Fruit fly (Drosophila melanogaster) whole organism, embryonic: ENCODE measurements around the gene CRAT.

Experiments
- Abd-B ChIP-seq: fragments of 200-800 bp; sonication (Bioruptor generic); optimal IDR thresholded peaks from 2 replicates; lab custom pipeline; 2018; ENCODE audit warnings: missing biosample characterization, mild to moderate bottlenecking, missing genetic modification characterization, moderate library complexity
- BtbVII ChIP-seq: fragments of 200-800 bp; sonication (Bioruptor generic); optimal IDR thresholded peaks from 3 replicates; lab custom pipeline; 2017; ENCODE audit warnings: missing biosample characterization, mild to moderate bottlenecking, missing genetic modification characterization
- CG10462 ChIP-seq: fragments of 200-800 bp; sonication (Bioruptor generic); optimal IDR thresholded peaks from 2 replicates; lab custom pipeline; 2016; ENCODE audit warnings: missing biosample characterization, missing genetic modification characterization
- CG12155 ChIP-seq: fragments of 200-800 bp; sonication (Bioruptor generic); optimal IDR thresholded peaks from 3 replicates; lab custom pipeline; 2016; ENCODE audit warnings: missing biosample characterization, missing genetic modification characterization
- CG12391 ChIP-seq: fragments of 200-800 bp; sonication (Bioruptor generic); optimal IDR thresholded peaks from 3 replicates; lab custom pipeline; 2018; ENCODE audit warnings: missing biosample characterization, mild to moderate bottlenecking, missing genetic modification characterization, moderate library complexity
- CG12744 ChIP-seq: fragments of 200-800 bp; sonication (Bioruptor generic); optimal IDR thresholded peaks from 2 replicates; lab custom pipeline; 2016; ENCODE audit warnings: missing biosample characterization, missing genetic modification characterization
- CG13624 ChIP-seq: fragments of 200-800 bp; sonication (Bioruptor generic); optimal IDR thresholded peaks from 2 replicates; lab custom pipeline; 2016; ENCODE audit warnings: missing biosample characterization, missing genetic modification characterization
- CG13775 ChIP-seq: fragments of 200-800 bp; sonication (Bioruptor generic); optimal IDR thresholded peaks from 3 replicates; lab custom pipeline; 2017; ENCODE audit warnings: missing biosample characterization, mild to moderate bottlenecking, missing genetic modification characterization
- CG1647 ChIP-seq: fragments of 200-800 bp; sonication (Bioruptor generic); optimal IDR thresholded peaks from 3 replicates; lab custom pipeline; 2016; ENCODE audit warnings: missing biosample characterization, missing genetic modification characterization
- CG18011 ChIP-seq: fragments of 200-800 bp; sonication (Bioruptor generic); optimal IDR thresholded peaks from 2 replicates; lab custom pipeline; 2017; ENCODE audit warnings: missing biosample characterization, missing genetic modification characterization, mild to moderate bottlenecking, moderate library complexity, missing genotype
- CG1832 ChIP-seq: fragments of 200-800 bp; sonication (Bioruptor generic); optimal IDR thresholded peaks from 2 replicates; lab custom pipeline; 2017; ENCODE audit warnings: missing biosample characterization, mild to moderate bottlenecking, missing genetic modification characterization, inconsistent platforms
- CG2116 ChIP-seq: fragments of 200-800 bp; sonication (Bioruptor generic); optimal IDR thresholded peaks from 3 replicates; lab custom pipeline; 2018; ENCODE audit warnings: missing biosample characterization, mild to moderate bottlenecking, missing genetic modification characterization
- CG2712 ChIP-seq: fragments of 200-800 bp; optimal IDR thresholded peaks from 3 replicates; lab custom pipeline; 2019; ENCODE audit warnings: missing biosample characterization, mild to moderate bottlenecking, missing genetic modification characterization, moderate library complexity
- CG30020 ChIP-seq: fragments of 200-800 bp; optimal IDR thresholded peaks from 2 replicates; lab custom pipeline; 2019; ENCODE audit warnings: missing biosample characterization, mild to moderate bottlenecking, missing genetic modification characterization, moderate library complexity
- CG31441 ChIP-seq: fragments of 200-800 bp; sonication (Bioruptor generic); IDR thresholded peaks from 2 replicates; pipeline ENCODE4 v1.3.6; 2022; ENCODE audit warnings: missing biosample characterization, missing genetic modification characterization
- CG3407 ChIP-seq: fragments of 200-800 bp; sonication (Bioruptor generic); optimal IDR thresholded peaks from 2 replicates; lab custom pipeline; 2018; ENCODE audit warnings: missing biosample characterization, mild to moderate bottlenecking, missing genetic modification characterization
- CG3995 ChIP-seq: fragments of 200-800 bp; sonication (Bioruptor generic); optimal IDR thresholded peaks from 3 replicates; lab custom pipeline; 2016; ENCODE audit warnings: missing biosample characterization, missing genetic modification characterization
- CG4424 ChIP-seq: fragments of 200-800 bp; sonication (Bioruptor generic); optimal IDR thresholded peaks from 3 replicates; lab custom pipeline; 2016; ENCODE audit warnings: missing biosample characterization, missing genetic modification characterization
- CG6683 ChIP-seq: fragments of 200-800 bp; sonication (Bioruptor generic); optimal IDR thresholded peaks from 2 replicates; lab custom pipeline; 2017; ENCODE audit warnings: missing biosample characterization, mild to moderate bottlenecking, missing genetic modification characterization, missing genetic modification reagents
- CG7271 ChIP-seq: fragments of 200-800 bp; sonication (Bioruptor generic); optimal IDR thresholded peaks from 2 replicates; lab custom pipeline; 2018; ENCODE audit warnings: missing biosample characterization, mild to moderate bottlenecking, missing genetic modification characterization, moderate library complexity
- CG9215 ChIP-seq: fragments of 200-800 bp; sonication (Bioruptor generic); IDR thresholded peaks from 2 replicates; pipeline ENCODE4 v1.3.6; 2022; ENCODE audit warnings: missing biosample characterization, missing genetic modification characterization
- D19B ChIP-seq: fragments of 200-800 bp; sonication (Bioruptor generic); optimal IDR thresholded peaks from 2 replicates; lab custom pipeline; 2017; ENCODE audit warnings: missing biosample characterization, mild to moderate bottlenecking, missing genetic modification characterization
- Drgx ChIP-seq: fragments of 200-800 bp; sonication (Bioruptor generic); IDR thresholded peaks from 2 replicates; pipeline ENCODE4 v1.3.6; 2022; ENCODE audit warnings: missing biosample characterization, missing genetic modification characterization
- HLH3B ChIP-seq: fragments of 200-800 bp; sonication (Bioruptor generic); IDR thresholded peaks from 2 replicates; pipeline ENCODE4 v1.3.6; 2022; ENCODE audit warnings: missing biosample characterization, missing genetic modification characterization
- HLH4C ChIP-seq: fragments of 200-800 bp; sonication (Bioruptor generic); IDR thresholded peaks from 3 replicates; pipeline ENCODE4 v1.3.6; 2022; ENCODE audit warnings: missing biosample characterization, missing genetic modification characterization; ENCODE audit not compliant: partially characterized antibody
- HLH54F ChIP-seq: fragments of 200-800 bp; sonication (Bioruptor generic); optimal IDR thresholded peaks from 3 replicates; lab custom pipeline; 2016; ENCODE audit warnings: missing biosample characterization, missing genetic modification characterization
- Hr78 ChIP-seq, 2 experiments: fragments of 200-800 bp in 1 of 2; fragments of >200 bp in 1 of 2; sonication (Bioruptor generic) in 1 of 2; optimal IDR thresholded peaks; 2 replicates each; lab custom pipeline; 2017 to 2019; ENCODE audit warnings: missing biosample characterization in 2 of 2, missing genetic modification characterization in 2 of 2, mild to moderate bottlenecking in 1 of 2, moderate library complexity in 1 of 2
- NC2α ChIP-seq: fragments of 200-800 bp; sonication (Bioruptor generic); optimal IDR thresholded peaks from 2 replicates; lab custom pipeline; 2016; ENCODE audit warnings: missing biosample characterization, missing genetic modification characterization
- Nf-YC ChIP-seq: fragments of 200-800 bp; optimal IDR thresholded peaks from 3 replicates; lab custom pipeline; 2019; ENCODE audit warnings: missing biosample characterization, mild to moderate bottlenecking, missing genetic modification characterization, moderate library complexity
- Oli ChIP-seq: fragments of 200-800 bp; sonication (Bioruptor generic); optimal IDR thresholded peaks from 2 replicates; lab custom pipeline; 2018; ENCODE audit warnings: missing biosample characterization, mild to moderate bottlenecking, missing genetic modification characterization, moderate library complexity
- Poxn ChIP-seq: fragments of 200-800 bp; sonication (Bioruptor generic); IDR thresholded peaks from 2 replicates; pipeline ENCODE4 v1.3.6; 2022; ENCODE audit warnings: missing biosample characterization, missing genetic modification characterization
- aop ChIP-seq: fragments of 200-800 bp; sonication (Bioruptor generic); IDR thresholded peaks from 2 replicates; pipeline ENCODE4 v1.3.6; 2022; ENCODE audit warnings: missing biosample characterization, missing genetic modification characterization
- ase ChIP-seq: fragments of 200-800 bp; sonication (Bioruptor generic); IDR thresholded peaks from 3 replicates; pipeline ENCODE4 v1.3.6; 2022; ENCODE audit warnings: missing biosample characterization, missing genetic modification characterization
- ato ChIP-seq: fragments of 200-800 bp; sonication (Bioruptor generic); IDR thresholded peaks from 2 replicates; pipeline ENCODE4 v1.3.6; 2022; ENCODE audit warnings: missing biosample characterization, missing genetic modification characterization; ENCODE audit not compliant: partially characterized antibody
- crc ChIP-seq: fragments of 200-800 bp; sonication (Bioruptor generic); optimal IDR thresholded peaks from 2 replicates; lab custom pipeline; 2016; ENCODE audit warnings: missing biosample characterization, missing genetic modification characterization
- croc ChIP-seq: fragments of 200-800 bp; sonication (Bioruptor generic); conservative IDR thresholded peaks from 3 replicates; pipeline ENCODE4 v1.3.6; 2022; ENCODE audit warnings: missing biosample characterization, missing genetic modification characterization
- dati ChIP-seq: fragments of 200-800 bp; sonication (Bioruptor generic); IDR thresholded peaks from 2 replicates; pipeline ENCODE4 v1.3.6; 2022; ENCODE audit warnings: missing biosample characterization, missing genetic modification characterization
- ftz-f1 ChIP-seq: fragments of 200-800 bp; sonication (Bioruptor generic); optimal IDR thresholded peaks from 2 replicates; lab custom pipeline; 2016; ENCODE audit warnings: missing biosample characterization, missing genetic modification characterization
- gcm2 ChIP-seq: fragments of 200-800 bp; sonication (Bioruptor generic); optimal IDR thresholded peaks from 2 replicates; lab custom pipeline; 2016; ENCODE audit warnings: missing biosample characterization, missing genetic modification characterization
- her ChIP-seq: fragments of 200-800 bp; sonication (Bioruptor generic); optimal IDR thresholded peaks from 2 replicates; lab custom pipeline; 2016; ENCODE audit warnings: missing biosample characterization, missing genetic modification characterization
- hkb ChIP-seq, 2 experiments: fragments of 200-800 bp in 1 of 2; fragments of >200 bp in 1 of 2; sonication (Bioruptor generic) in 1 of 2; IDR thresholded peaks in 1 of 2; optimal IDR thresholded peaks in 1 of 2; 2 replicates each; pipeline versions ENCODE4 v1.3.6 to Lab custom; 2017 to 2022; ENCODE audit warnings: missing biosample characterization in 1 of 2, missing genetic modification characterization in 1 of 2
- insv ChIP-seq, 2 experiments: fragments of 200-800 bp; sonication (Bioruptor generic); optimal IDR thresholded peaks; 3 replicates each; lab custom pipeline; 2016 to 2018; ENCODE audit warnings: missing biosample characterization in 2 of 2, missing genetic modification characterization in 2 of 2
- mirr ChIP-seq: fragments of 200-800 bp; sonication (Bioruptor generic); optimal IDR thresholded peaks from 3 replicates; lab custom pipeline; 2018; ENCODE audit warnings: missing biosample characterization, mild to moderate bottlenecking, missing genetic modification characterization
- nmo ChIP-seq: fragments of 200-800 bp; sonication (Bioruptor generic); optimal IDR thresholded peaks from 2 replicates; lab custom pipeline; 2018; ENCODE audit warnings: missing biosample characterization, mild to moderate bottlenecking, missing genetic modification characterization, moderate library complexity
- pb ChIP-seq: fragments of 200-800 bp; sonication (Bioruptor generic); optimal IDR thresholded peaks from 3 replicates; lab custom pipeline; 2016; ENCODE audit warnings: missing biosample characterization, missing genetic modification characterization
- scrt ChIP-seq: fragments of 200-800 bp; sonication (Bioruptor generic); optimal IDR thresholded peaks from 2 replicates; lab custom pipeline; 2018; ENCODE audit warnings: missing biosample characterization, mild to moderate bottlenecking, missing genetic modification characterization, moderate library complexity
- slbo ChIP-seq: fragments of 200-800 bp; sonication (Bioruptor generic); IDR thresholded peaks from 2 replicates; pipeline ENCODE4 v1.3.6; 2022; ENCODE audit warnings: missing biosample characterization, missing genetic modification characterization
- vfl ChIP-seq: fragments of 200-800 bp; sonication (Bioruptor generic); optimal IDR thresholded peaks from 2 replicates; lab custom pipeline; 2016; ENCODE audit warnings: missing biosample characterization, missing genetic modification characterization
- wek ChIP-seq: fragments of 200-800 bp; sonication (Bioruptor generic); optimal IDR thresholded peaks from 3 replicates; lab custom pipeline; 2018; ENCODE audit warnings: missing biosample characterization, mild to moderate bottlenecking, missing genetic modification characterization, moderate library complexity
- zf30C ChIP-seq: fragments of 200-800 bp; sonication (Bioruptor generic); optimal IDR thresholded peaks from 3 replicates; lab custom pipeline; 2018; ENCODE audit warnings: missing biosample characterization, mild to moderate bottlenecking, missing genetic modification characterization

The CRAT gene

dm6 chr3R:6416242-6416641 is 40.4 kb upstream of the CRAT start (continued):
- TF ChIP-seq BtbVII (GFP tag; lab: Kevin White, UChicago), result peak; percentile 74
- peak; percentile 90 for TF ChIP-seq slbo (GFP tag; lab: Robert Waterston, UW)
- peak; percentile 60 for TF ChIP-seq CG6683
- TF ChIP-seq insv (GFP tag; optimal IDR thresholded peaks at IDR 0.05; lab: Kevin White, UChicago), result no peak
- peak; percentile 79; the same call in 2 of the 3 replicates for TF ChIP-seq ase (GFP tag; lab: Robert Waterston, UW)
- peak; percentile 54 for TF ChIP-seq CG13775 (GFP tag; lab: Kevin White, UChicago)
- TF ChIP-seq aop (GFP tag; lab: Robert Waterston, UW), result no peak
- peak; percentile 89 for TF ChIP-seq pb
- peak; percentile 19 for TF ChIP-seq NC2α (GFP tag; lab: Kevin White, UChicago)
- peak; percentile 51; the same call in 2 of the 3 replicates for TF ChIP-seq croc (GFP tag; lab: Robert Waterston, UW)
- TF ChIP-seq Poxn (GFP tag; lab: Robert Waterston, UW), result no peak
- peak; percentile 35 for TF ChIP-seq CG3407 (GFP tag; lab: Kevin White, UChicago)
- TF ChIP-seq dati (GFP tag; lab: Robert Waterston, UW), result 0 out of 2 replicates have a peak, but pooled peaks have one; percentile 34
- peak; percentile 56 for TF ChIP-seq CG4424 (GFP tag; lab: Kevin White, UChicago)
- peak; percentile 71 for TF ChIP-seq Oli (tag; lab: Kevin White, UChicago)
- peak; percentile 12 for TF ChIP-seq Nf-YC (tag; lab: Kevin White, UChicago)
- peak; percentile 50 for TF ChIP-seq CG3995 (GFP tag; lab: Kevin White, UChicago)
- TF ChIP-seq vfl, result peak; percentile 42
- TF ChIP-seq CG1832 (GFP tag; lab: Kevin White, UChicago), result no peak
- no peak for TF ChIP-seq CG30020 (tag; lab: Kevin White, UChicago)
- peak; percentile 61 for TF ChIP-seq CG2712
- TF ChIP-seq CG2116 (GFP tag; lab: Kevin White, UChicago), result peak; percentile 30
- 0 out of 2 replicates have a peak, but pooled peaks have one; percentile 42 for TF ChIP-seq Drgx (GFP tag; lab: Robert Waterston, UW)
- peak; percentile 85 for TF ChIP-seq HLH3B (GFP tag; lab: Robert Waterston, UW)
- peak; percentile 72 for TF ChIP-seq CG9215 (GFP tag; lab: Robert Waterston, UW)
- TF ChIP-seq HLH4C (GFP tag; lab: Robert Waterston, UW), result no peak
- no peak for TF ChIP-seq Hr78 (GFP tag; optimal IDR thresholded peaks at IDR 0.05; lab: Kevin White, UChicago)
- peak; percentile 66 for TF ChIP-seq CG12155 (GFP tag; lab: Kevin White, UChicago)
- peak; percentile 18 for TF ChIP-seq CG10462
- peak; percentile 81 for TF ChIP-seq HLH54F (GFP tag; lab: Kevin White, UChicago)
- TF ChIP-seq ftz-f1, result no peak
- no peak for TF ChIP-seq wek (GFP tag; lab: Kevin White, UChicago)
- no peak for TF ChIP-seq ato (GFP tag; lab: Robert Waterston, UW)
- TF ChIP-seq her (GFP tag; lab: Kevin White, UChicago), result peak; percentile 76
- TF ChIP-seq mirr, result peak; percentile 66
- peak; percentile 75 for TF ChIP-seq CG13624 (GFP tag; lab: Kevin White, UChicago)
- no peak for TF ChIP-seq hkb (optimal IDR thresholded peaks at IDR 0.05; lab: Kevin White, UChicago)
- TF ChIP-seq hkb (GFP tag; IDR thresholded peaks at IDR 0.05; lab: Robert Waterston, UW), result peak; percentile 84
- peak; percentile 65 for TF ChIP-seq CG18011
- peak; percentile 61 for TF ChIP-seq nmo (GFP tag; lab: Kevin White, UChicago)
- TF ChIP-seq crc (GFP tag; lab: Kevin White, UChicago), result peak; percentile 56
- no peak for TF ChIP-seq CG7271 (tag; lab: Kevin White, UChicago)
- TF ChIP-seq CG12744 (GFP tag; lab: Kevin White, UChicago), result peak; percentile 51
- TF ChIP-seq scrt, result peak; percentile 79
- peak; percentile 57 for TF ChIP-seq CG12391 (tag; lab: Kevin White, UChicago)
- TF ChIP-seq D19B (GFP tag; lab: Kevin White, UChicago), result peak; percentile 65
- peak; percentile 40 for TF ChIP-seq gcm2 (GFP tag; lab: Kevin White, UChicago)
- TF ChIP-seq CG31441 (GFP tag; lab: Robert Waterston, UW), result peak; percentile 59; the same call in 1 of the 2 replicates
- TF ChIP-seq CG1647, result peak; percentile 46
- no peak for TF ChIP-seq zf30C (GFP tag; lab: Kevin White, UChicago)
- TF ChIP-seq Abd-B (GFP tag; lab: Kevin White, UChicago), result peak; percentile 10
